Fruit fly (Drosophila melanogaster) whole organism, pupa: ENCODE data around the gene Or82a.

Experiments
- CG10348 ChIP-seq: fragments of 200-800 bp; sonication (Bioruptor generic); IDR thresholded peaks from 2 replicates; pipeline ENCODE4 v1.3.6; 2022; ENCODE audit warnings: missing biosample characterization, missing genetic modification characterization
- CG12605 ChIP-seq: fragments of 200-800 bp; sonication (Bioruptor generic); IDR thresholded peaks from 2 replicates; pipeline ENCODE4 v1.3.6; 2022; ENCODE audit warnings: missing biosample characterization, missing genetic modification characterization
- CG13204 ChIP-seq: fragments of 200-800 bp; sonication (Bioruptor generic); optimal IDR thresholded peaks from 2 replicates; lab custom pipeline; 2018; ENCODE audit warnings: missing biosample characterization, mild to moderate bottlenecking, missing genetic modification characterization, moderate library complexity
- CG14655 ChIP-seq: fragments of 200-800 bp; sonication (Bioruptor generic); optimal IDR thresholded peaks from 3 replicates; lab custom pipeline; 2017; ENCODE audit warnings: mild to moderate bottlenecking, missing biosample characterization, missing genetic modification reagents, missing genetic modification characterization
- CG15710 ChIP-seq: fragments of 200-800 bp; sonication (Bioruptor generic); optimal IDR thresholded peaks from 2 replicates; lab custom pipeline; 2018; ENCODE audit warnings: missing biosample characterization, mild to moderate bottlenecking, missing genetic modification characterization, moderate library complexity
- CG17806 ChIP-seq: fragments of 200-800 bp; sonication (Bioruptor generic); optimal IDR thresholded peaks from 2 replicates; lab custom pipeline; 2018; ENCODE audit warnings: missing biosample characterization, mild to moderate bottlenecking, missing genetic modification characterization, moderate library complexity
- CG32121 ChIP-seq: fragments of 200-800 bp; sonication (Bioruptor generic); IDR thresholded peaks from 2 replicates; pipeline ENCODE4 v1.3.6; 2022; ENCODE audit warnings: missing biosample characterization, missing genetic modification characterization
- CG34367 ChIP-seq: fragments of 200-800 bp; sonication (Bioruptor generic); optimal IDR thresholded peaks from 2 replicates; lab custom pipeline; 2018; ENCODE audit warnings: missing biosample characterization, mild to moderate bottlenecking, missing genetic modification characterization
- CG4496 ChIP-seq: fragments of 200-800 bp; sonication (Bioruptor generic); IDR thresholded peaks from 3 replicates; pipeline ENCODE4 v1.3.6; 2022; ENCODE audit warnings: missing biosample characterization, missing genetic modification characterization
- CG8159 ChIP-seq: fragments of 200-800 bp; sonication (Bioruptor generic); optimal IDR thresholded peaks from 3 replicates; lab custom pipeline; 2018; ENCODE audit warnings: missing biosample characterization, mild to moderate bottlenecking, missing genetic modification characterization, moderate library complexity
- CG8301 ChIP-seq: fragments of 200-800 bp; sonication (Bioruptor generic); optimal IDR thresholded peaks from 2 replicates; lab custom pipeline; 2018; ENCODE audit warnings: missing biosample characterization, mild to moderate bottlenecking, missing genetic modification characterization
- CG9948 ChIP-seq: fragments of 200-800 bp; sonication (Bioruptor generic); optimal IDR thresholded peaks from 2 replicates; lab custom pipeline; 2018; ENCODE audit warnings: missing biosample characterization, mild to moderate bottlenecking, missing genetic modification characterization, moderate library complexity
- D1 ChIP-seq: fragments of 200-800 bp; sonication (Bioruptor generic); optimal IDR thresholded peaks from 2 replicates; lab custom pipeline; 2018; ENCODE audit warnings: missing biosample characterization, mild to moderate bottlenecking, missing genetic modification characterization, moderate library complexity
- EcR ChIP-seq: fragments of 200-800 bp; sonication (Bioruptor generic); optimal IDR thresholded peaks from 3 replicates; lab custom pipeline; 2019; ENCODE audit warnings: missing biosample characterization, missing genetic modification characterization, mild to moderate bottlenecking, moderate library complexity, missing genetic modification reagents
- Ets98B ChIP-seq: fragments of 200-800 bp; sonication (Bioruptor generic); IDR thresholded peaks from 2 replicates; pipeline ENCODE4 v1.3.6; 2022; ENCODE audit warnings: missing biosample characterization, missing genetic modification characterization
- Pif1A ChIP-seq: fragments of 200-800 bp; sonication (Bioruptor generic); optimal IDR thresholded peaks from 3 replicates; lab custom pipeline; 2016; ENCODE audit warnings: missing biosample characterization, missing genetic modification characterization
- Pif1B ChIP-seq: fragments of 200-800 bp; sonication (Bioruptor generic); optimal IDR thresholded peaks from 3 replicates; lab custom pipeline; 2016; ENCODE audit warnings: missing biosample characterization, missing genetic modification characterization
- Snoo ChIP-seq: fragments of 200-800 bp; sonication (Bioruptor generic); optimal IDR thresholded peaks from 3 replicates; lab custom pipeline; 2017; ENCODE audit warnings: missing biosample characterization, mild to moderate bottlenecking, missing genetic modification characterization, inconsistent platforms
- fd96Ca ChIP-seq: fragments of 200-800 bp; sonication (Bioruptor generic); IDR thresholded peaks from 3 replicates; pipeline ENCODE4 v1.3.6; 2022; ENCODE audit warnings: missing biosample characterization, missing genetic modification characterization
- gl ChIP-seq: fragments of 200-800 bp; sonication (Bioruptor generic); optimal IDR thresholded peaks from 2 replicates; lab custom pipeline; 2018; ENCODE audit warnings: missing biosample characterization, mild to moderate bottlenecking, missing genetic modification characterization
- rn ChIP-seq: fragments of 200-800 bp; sonication (Bioruptor generic); IDR thresholded peaks from 2 replicates; pipeline ENCODE4 v1.3.6; 2022; ENCODE audit warnings: missing biosample characterization, missing genetic modification characterization

Gene Or82a

DNA sequence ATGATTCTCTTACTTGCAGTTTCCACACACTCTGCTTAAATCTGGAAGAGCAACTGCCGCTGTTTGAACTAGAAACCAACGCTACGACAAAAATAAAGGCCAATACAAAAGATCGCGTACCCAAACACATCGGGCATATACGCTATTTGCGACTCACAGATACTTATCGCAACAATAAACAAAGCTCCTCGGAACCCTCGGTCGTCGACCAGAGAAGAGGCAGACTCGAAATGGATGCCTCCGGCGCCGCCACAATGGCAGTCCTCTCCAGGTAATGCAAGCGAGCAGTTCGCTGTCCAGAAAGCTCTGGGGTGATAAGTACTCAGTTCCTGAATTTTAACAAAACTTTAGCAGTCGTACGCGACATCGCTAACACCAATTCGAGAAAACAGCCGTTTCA lies 20.2 kb upstream of the Or82a start:
- no peak for TF ChIP-seq CG34367 (tag; lab: Kevin White, UChicago)
- TF ChIP-seq CG4496 (GFP tag; lab: Robert Waterston, UW): 0 out of 3 replicates have a peak, but pooled peaks have one; percentile 42
- TF ChIP-seq CG8159: no peak
- no peak for TF ChIP-seq CG14655 (GFP tag; lab: Kevin White, UChicago)
- peak; percentile 38 for TF ChIP-seq gl (tag; lab: Kevin White, UChicago)
- no peak for TF ChIP-seq rn
- no peak for TF ChIP-seq CG15710
- no peak for TF ChIP-seq D1 (tag; lab: Kevin White, UChicago)
- no peak for TF ChIP-seq CG32121 (GFP tag; lab: Robert Waterston, UW)
- peak; percentile 48 for TF ChIP-seq Ets98B (GFP tag; lab: Robert Waterston, UW)
- peak; percentile 94 for TF ChIP-seq EcR
- TF ChIP-seq fd96Ca (GFP tag; lab: Robert Waterston, UW): peak; percentile 11; the same call in 1 of the 3 replicates
- no peak for TF ChIP-seq CG17806
- no peak for TF ChIP-seq CG9948 (tag; lab: Kevin White, UChicago)
- TF ChIP-seq Snoo (tag; lab: Kevin White, UChicago): no peak
- TF ChIP-seq Pif1A (GFP tag; lab: Kevin White, UChicago): no peak
- TF ChIP-seq CG12605 (GFP tag; lab: Robert Waterston, UW): 0 out of 2 replicates have a peak, but pooled peaks have one; percentile 24
- TF ChIP-seq CG13204 (GFP tag; lab: Kevin White, UChicago): no peak
- TF ChIP-seq CG10348 (GFP tag; lab: Robert Waterston, UW): no peak
- peak; percentile 38 for TF ChIP-seq Pif1B
- no peak for TF ChIP-seq CG8301 (tag; lab: Kevin White, UChicago)
- TF ChIP-seq, all 21 proteins: peak for 7

- TF ChIP-seq CG4496 (GFP tag; lab: Robert Waterston, UW) (no peak), rn (no peak), CG32121 (GFP tag; lab: Robert Waterston, UW) (no peak), Ets98B (GFP tag; lab: Robert Waterston, UW) (no peak), D1 (tag; lab: Kevin White, UChicago) (no peak), CG13204 (GFP tag; lab: Kevin White, UChicago) (no peak), CG17806 (no peak), CG34367 (tag; lab: Kevin White, UChicago) (no peak), CG12605 (GFP tag; lab: Robert Waterston, UW) (no peak), CG10348 (GFP tag; lab: Robert Waterston, UW) (no peak), CG15710 (no peak), fd96Ca (GFP tag; lab: Robert Waterston, UW) (no peak), Snoo (tag; lab: Kevin White, UChicago) (no peak)
Measured at dm6 chr3R:4241776-4242175, 15.0 kb upstream of the Or82a start.

DNA sequence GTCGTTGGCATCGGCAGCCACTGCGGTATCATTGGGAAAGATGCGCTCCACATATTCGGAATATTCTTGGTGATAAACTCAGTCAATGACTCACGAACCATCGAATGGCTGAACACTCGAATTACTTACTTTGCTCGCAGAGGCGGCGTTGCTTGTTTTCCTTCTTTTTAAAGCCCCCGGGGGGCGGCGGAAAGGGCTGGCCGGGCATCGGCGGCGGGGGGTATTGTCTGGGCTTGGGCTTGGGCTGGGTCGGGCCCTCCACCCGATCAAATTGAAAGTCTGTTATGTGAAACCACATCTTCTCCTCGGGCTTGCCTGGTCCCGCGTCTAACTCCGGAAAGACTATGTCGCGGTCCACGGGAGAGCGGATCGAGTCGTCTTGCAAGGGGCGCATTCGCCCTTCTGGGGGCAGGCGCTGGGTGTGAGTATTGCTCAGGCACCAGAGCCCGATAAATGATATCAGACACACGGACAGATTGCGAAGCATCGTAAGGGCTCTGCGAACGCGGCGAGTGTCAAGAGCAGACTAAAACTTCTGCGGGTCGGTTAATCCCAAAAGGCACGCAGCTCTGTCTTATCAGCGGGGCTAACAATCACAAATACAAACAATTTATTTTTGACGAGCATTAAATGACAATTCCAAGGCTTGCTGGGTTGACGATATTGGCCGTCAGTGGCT lies 14.4 kb upstream of the Or82a start, which contains the start of gene CG14642:
Gene CG14642 (minus strand): TSS at position 509 of the 679 bp plus-strand sequence.
- no peak for TF ChIP-seq Pif1A (GFP tag; lab: Kevin White, UChicago)
- TF ChIP-seq fd96Ca (GFP tag; lab: Robert Waterston, UW): no peak
- no peak for TF ChIP-seq D1 (tag; lab: Kevin White, UChicago)
- no peak for TF ChIP-seq EcR
- no peak for TF ChIP-seq CG10348 (GFP tag; lab: Robert Waterston, UW)
- no peak for TF ChIP-seq CG34367 (tag; lab: Kevin White, UChicago)
- TF ChIP-seq Snoo (tag; lab: Kevin White, UChicago): no peak
- TF ChIP-seq CG15710: no peak
- no peak for TF ChIP-seq CG9948 (tag; lab: Kevin White, UChicago)
- no peak for TF ChIP-seq CG12605 (GFP tag; lab: Robert Waterston, UW)
- TF ChIP-seq CG32121 (GFP tag; lab: Robert Waterston, UW): no peak
- TF ChIP-seq CG14655 (GFP tag; lab: Kevin White, UChicago): no peak

dm6 chr3R:4243096-4243940 lies 13.5 kb upstream of the Or82a start, which contains the start of gene CG34305:
TSS of gene CG34305 (minus strand) at chr3R:4243146.
- TF ChIP-seq D1 (tag; lab: Kevin White, UChicago) (no peak), CG8159 (peak; percentile 49), Pif1A (GFP tag; lab: Kevin White, UChicago) (peak; percentile 7), EcR (no peak), CG32121 (GFP tag; lab: Robert Waterston, UW) (no peak)

DNA sequence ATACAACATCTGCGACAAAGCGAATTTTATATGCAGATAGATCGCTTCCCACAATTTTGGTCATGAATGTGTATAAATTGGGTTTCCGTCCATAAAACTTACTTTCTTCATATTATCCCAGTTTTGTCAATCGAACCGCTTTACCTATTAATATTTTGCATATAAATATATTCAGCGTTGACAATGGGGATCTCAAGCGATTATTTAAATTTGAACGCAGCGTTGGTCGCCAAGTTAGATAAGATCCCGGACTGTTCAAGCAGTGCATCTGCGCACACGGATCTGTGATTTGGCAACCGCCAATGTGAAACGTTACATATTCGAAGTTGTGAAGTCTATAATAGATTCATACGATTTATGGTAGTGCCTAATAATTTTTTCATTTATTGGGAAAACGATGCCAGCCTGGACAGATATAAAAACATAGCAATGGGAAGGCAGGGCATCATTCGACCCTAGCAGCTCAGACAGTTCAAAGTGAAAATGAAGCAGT lies 10.1 kb upstream of the Or82a start, which contains the start of gene TwdlF:
Gene TwdlF (plus strand): TSS at position 443 of the 493 bp plus-strand sequence.
- TF ChIP-seq CG14655 (GFP tag; lab: Kevin White, UChicago): no peak
- no peak for TF ChIP-seq CG8301 (tag; lab: Kevin White, UChicago)
- TF ChIP-seq CG32121 (GFP tag; lab: Robert Waterston, UW): no peak
- no peak for TF ChIP-seq CG8159
- TF ChIP-seq Ets98B (GFP tag; lab: Robert Waterston, UW): no peak
- no peak for TF ChIP-seq CG4496 (GFP tag; lab: Robert Waterston, UW)
- TF ChIP-seq CG34367 (tag; lab: Kevin White, UChicago): no peak
- no peak for TF ChIP-seq CG10348 (GFP tag; lab: Robert Waterston, UW)
- TF ChIP-seq CG9948 (tag; lab: Kevin White, UChicago): no peak
- TF ChIP-seq Snoo (tag; lab: Kevin White, UChicago): no peak
- TF ChIP-seq Pif1B: no peak
- no peak for TF ChIP-seq EcR
- TF ChIP-seq fd96Ca (GFP tag; lab: Robert Waterston, UW): no peak
- no peak for TF ChIP-seq Pif1A (GFP tag; lab: Kevin White, UChicago)
- no peak for TF ChIP-seq CG12605 (GFP tag; lab: Robert Waterston, UW)
- TF ChIP-seq CG13204 (GFP tag; lab: Kevin White, UChicago): no peak
- no peak for TF ChIP-seq CG17806
- no peak for TF ChIP-seq gl (tag; lab: Kevin White, UChicago)
- TF ChIP-seq, all 21 proteins: peak for 0
